Fruit fly (Drosophila melanogaster): ENCODE measurements around the gene CG32212.

dm6 chr3L:19486398-19486797, 962 bp upstream of the CG32212 start, which contains the start of gene brv1:
- TF ChIP-seq CG10669 (GFP tag; optimal IDR thresholded peaks at IDR 0.05) (no peak), CG6854 (GFP tag; optimal IDR thresholded peaks at IDR 0.05) (no peak)
